Worm (Caenorhabditis elegans): ENCODE measurements around the gene srh-276.

The srh-276 gene

DNA sequence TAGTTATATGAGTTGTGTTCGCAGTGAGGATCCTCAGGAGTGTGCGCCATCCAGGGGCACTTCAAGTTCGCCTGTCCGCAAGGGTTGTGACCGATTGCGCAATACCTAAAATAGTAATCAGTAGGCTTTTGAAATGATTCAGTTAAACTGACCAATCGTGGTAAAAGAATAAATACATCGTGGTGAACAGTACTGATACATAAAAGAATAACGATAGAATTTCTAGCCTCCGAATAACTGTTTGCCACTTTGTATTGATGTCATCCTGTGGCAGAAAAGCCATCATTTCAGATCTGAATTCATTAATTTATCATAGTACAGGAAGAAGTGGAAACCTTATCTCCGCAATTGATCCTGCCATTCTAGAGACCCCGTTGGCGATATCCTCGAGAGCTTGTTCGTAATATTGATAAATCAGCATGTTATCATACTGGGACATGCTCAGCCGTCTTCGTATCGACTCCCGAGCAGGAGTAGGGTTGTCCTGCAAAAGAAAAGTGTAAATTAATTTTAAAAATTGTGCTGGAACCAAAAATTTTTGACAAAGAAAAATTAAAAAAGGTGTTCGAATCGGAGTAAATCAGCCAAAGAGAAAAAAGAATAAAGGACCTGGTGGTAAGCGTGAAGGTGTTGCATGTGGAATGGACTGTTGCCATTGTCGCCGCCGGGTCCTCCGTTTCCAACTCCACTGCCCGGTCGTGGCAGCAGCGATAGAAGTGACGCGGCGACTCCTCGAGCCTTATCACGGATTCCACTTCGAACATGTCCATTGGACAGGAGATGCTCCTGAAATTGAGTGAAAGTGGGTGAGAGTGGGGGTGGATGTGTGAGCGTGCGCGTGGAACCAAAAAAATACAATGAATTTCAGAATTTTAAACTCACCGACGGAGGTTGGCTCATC, 16.1 kb upstream of the srh-276 start:
- TF ChIP-seq mdl-1 (tag; optimal IDR thresholded peaks at IDR 0.05) = no peak

DNA sequence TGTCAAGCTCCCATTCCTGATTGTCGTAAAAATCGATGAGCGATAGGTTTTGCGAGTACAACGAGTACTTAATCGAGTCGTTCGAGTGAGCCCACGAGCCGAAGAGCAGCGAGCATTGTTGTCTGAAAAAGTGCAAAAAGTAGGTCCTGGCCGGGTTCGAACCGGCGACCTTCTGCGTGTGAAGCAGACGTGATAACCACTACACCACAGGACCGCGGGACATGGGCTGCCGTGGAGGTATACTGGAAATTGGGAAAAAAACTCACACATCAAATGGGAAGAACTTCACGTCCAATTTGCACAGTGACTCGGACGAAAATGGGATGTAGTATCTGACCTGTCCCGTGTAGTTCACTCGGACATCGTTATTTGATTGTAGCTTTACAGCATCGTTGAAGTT, 13.8 kb upstream of the srh-276 start:
- TF ChIP-seq nhr-129 (tag; optimal IDR thresholded peaks at IDR 0.05) (peak; percentile 35), fos-1 (tag; optimal IDR thresholded peaks at IDR 0.05) (peak; percentile 2), gmeb-1 (tag; optimal IDR thresholded peaks at IDR 0.05) (no peak), lsy-2 (tag; optimal IDR thresholded peaks at IDR 0.05) (peak in 1 of 2 experiments; percentile 13)

DNA sequence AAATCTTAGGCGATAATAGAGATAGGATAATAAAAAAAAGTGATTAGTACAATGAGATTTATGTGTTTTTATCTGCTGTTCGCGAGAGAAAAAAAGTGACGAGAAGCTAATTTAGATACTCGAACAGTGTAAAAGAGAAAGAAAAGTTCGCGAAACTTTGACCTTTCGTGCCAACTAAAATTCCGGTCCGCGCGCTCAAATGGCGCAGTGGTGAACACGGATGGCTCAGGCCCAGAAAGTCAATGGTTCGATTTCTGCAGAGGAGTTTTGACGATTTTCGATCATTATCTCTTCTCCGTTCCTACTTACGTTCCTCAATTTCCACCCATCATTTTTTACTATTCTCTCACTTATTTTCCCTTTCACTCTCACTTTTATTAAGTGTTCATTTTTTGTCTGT, 12.7 kb upstream of the srh-276 start:
- no peak for TF ChIP-seq Y55F3AM.14 (GFP tag; optimal IDR thresholded peaks at IDR 0.05)
- TF ChIP-seq aly-2 (tag; optimal IDR thresholded peaks at IDR 0.05) = no peak
- no peak for TF ChIP-seq blmp-1 (tag; optimal IDR thresholded peaks at IDR 0.05; ENCODE audit: insufficient read depth)
- no peak for TF ChIP-seq dmd-4 (tag; optimal IDR thresholded peaks at IDR 0.05)
- TF ChIP-seq lin-13 (GFP tag; optimal IDR thresholded peaks at IDR 0.05) = no peak
- no peak for TF ChIP-seq crh-2 (tag; optimal IDR thresholded peaks at IDR 0.05)
- TF ChIP-seq elt-1 (tag; optimal IDR thresholded peaks at IDR 0.05) = no peak
- TF ChIP-seq mbf-1 (tag; optimal IDR thresholded peaks at IDR 0.05) = no peak
- TF ChIP-seq lin-11 (tag; optimal IDR thresholded peaks at IDR 0.05) = no peak
- TF ChIP-seq ztf-4 (tag; optimal IDR thresholded peaks at IDR 0.05) = no peak
- no peak for TF ChIP-seq mdl-1 (tag; optimal IDR thresholded peaks at IDR 0.05)
- TF ChIP-seq sem-4 (tag; optimal IDR thresholded peaks at IDR 0.05) = no peak
- TF ChIP-seq zag-1 (tag; optimal IDR thresholded peaks at IDR 0.05) = no peak

DNA sequence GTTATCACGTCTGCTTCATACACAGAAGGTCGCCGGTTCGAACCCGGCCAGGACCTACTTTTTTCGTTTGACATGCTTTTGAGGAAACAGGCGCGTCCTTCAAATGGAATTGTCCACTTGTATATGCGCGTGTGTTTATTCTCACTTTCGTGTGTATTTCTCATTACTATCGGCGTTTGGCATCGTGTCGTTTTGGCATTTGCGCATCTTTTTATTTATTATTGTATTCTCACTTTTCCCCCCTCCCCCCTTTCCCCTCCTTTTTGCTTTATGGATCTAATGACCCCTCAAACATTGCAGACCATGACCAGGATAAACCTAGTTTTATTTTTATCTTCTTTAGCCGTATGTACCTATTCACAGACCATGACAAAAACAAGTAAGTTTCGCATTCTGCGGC, 11.8 kb upstream of the srh-276 start, which contains the start of gene F21A3.3:
F21A3.3 (plus strand) TSS at position 301 of the 400 bp plus-strand sequence.
- TF ChIP-seq nhr-12 (tag; optimal IDR thresholded peaks at IDR 0.05) (no peak), ceh-82 (tag; optimal IDR thresholded peaks at IDR 0.05) (no peak), sem-4 (tag; optimal IDR thresholded peaks at IDR 0.05) (no peak), nhr-23 (tag; optimal IDR thresholded peaks at IDR 0.05) (no peak), F13H6.1 (tag; optimal IDR thresholded peaks at IDR 0.05) (no peak), elt-1 (tag; optimal IDR thresholded peaks at IDR 0.05) (no peak), Y55F3AM.14 (GFP tag; optimal IDR thresholded peaks at IDR 0.05) (no peak), alr-1 (tag; optimal IDR thresholded peaks at IDR 0.05) (no peak), R02D3.7 (tag; optimal IDR thresholded peaks at IDR 0.05) (no peak), sma-3 (GFP tag; optimal IDR thresholded peaks at IDR 0.05) (no peak), ceh-16 (tag; optimal IDR thresholded peaks at IDR 0.05) (no peak), skn-1 (tag; optimal IDR thresholded peaks at IDR 0.05) (no peak), peb-1 (tag; optimal IDR thresholded peaks at IDR 0.05) (no peak), unc-62 (GFP tag; optimal IDR thresholded peaks at IDR 0.05) (no peak)

DNA sequence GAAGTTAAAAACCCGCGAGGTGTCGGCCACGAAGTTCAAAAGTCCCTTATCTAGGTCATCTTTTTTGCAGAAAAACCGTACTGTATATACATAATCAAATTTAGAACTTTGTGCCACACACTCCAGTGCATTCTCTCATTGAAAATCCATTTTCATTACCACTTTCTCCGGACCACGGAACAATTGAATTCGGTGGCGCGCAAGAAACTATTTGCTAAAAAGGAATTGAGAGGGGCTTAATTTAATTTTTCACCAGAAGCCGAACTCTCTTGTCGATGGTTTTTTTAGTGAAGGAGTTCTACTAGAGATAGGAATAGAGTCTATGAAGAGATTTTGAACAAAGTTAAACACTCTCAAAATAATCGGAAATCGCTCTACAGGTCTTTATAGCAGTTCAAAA, 9.3 kb upstream of the srh-276 start:
- TF ChIP-seq ceh-82 (tag; optimal IDR thresholded peaks at IDR 0.05) (no peak), snpc-4 (tag; optimal IDR thresholded peaks at IDR 0.05) (no peak), unc-55 (GFP tag; optimal IDR thresholded peaks at IDR 0.05) (no peak), Y55F3AM.14 (GFP tag; optimal IDR thresholded peaks at IDR 0.05) (no peak), sma-3 (GFP tag; optimal IDR thresholded peaks at IDR 0.05) (no peak), nhr-25 (tag; optimal IDR thresholded peaks at IDR 0.05) (no peak), ZK546.5 (tag; optimal IDR thresholded peaks at IDR 0.05) (no peak), ztf-1 (GFP tag; conservative IDR thresholded peaks at IDR 0.05) (no peak), nhr-21 (tag; optimal IDR thresholded peaks at IDR 0.05) (no peak), nhr-10 (tag; optimal IDR thresholded peaks at IDR 0.05) (no peak), gmeb-1 (tag; optimal IDR thresholded peaks at IDR 0.05) (no peak), peb-1 (tag; optimal IDR thresholded peaks at IDR 0.05) (no peak), lin-13 (GFP tag; optimal IDR thresholded peaks at IDR 0.05) (no peak), alr-1 (tag; optimal IDR thresholded peaks at IDR 0.05) (no peak)
